Worm (Caenorhabditis elegans): ENCODE results near the gene Y71G10AR.4.

DNA sequence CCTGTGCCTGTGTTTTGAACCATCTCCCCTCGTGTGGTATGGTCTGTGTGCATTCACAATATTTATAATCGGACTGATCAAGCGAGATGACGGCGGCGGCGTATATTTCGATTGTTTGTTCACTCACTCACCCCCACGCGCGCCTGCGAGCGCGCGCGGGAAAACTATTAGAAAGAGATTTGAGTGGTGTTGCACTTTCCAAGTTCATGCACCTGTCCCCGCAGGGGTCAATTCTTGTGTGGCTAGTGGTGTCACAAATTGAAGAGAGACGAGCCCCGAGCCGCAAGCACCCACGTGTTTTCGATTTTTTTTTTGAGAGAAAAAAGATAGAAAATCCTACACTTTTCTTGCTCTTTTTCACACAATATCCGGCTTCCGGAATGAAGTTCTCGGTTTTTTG is 18.4 kb downstream of the Y71G10AR.4 start:
- TF ChIP-seq unc-86 (tag; optimal IDR thresholded peaks at IDR 0.05) = no peak
- no peak for TF ChIP-seq nhr-47 (tag; optimal IDR thresholded peaks at IDR 0.05)
- TF ChIP-seq tbx-2 (tag; optimal IDR thresholded peaks at IDR 0.05) = peak; percentile 38
- no peak for TF ChIP-seq nhr-28 (tag; optimal IDR thresholded peaks at IDR 0.05)
- no peak for TF ChIP-seq dpl-1 (GFP tag; optimal IDR thresholded peaks at IDR 0.05)
- no peak for TF ChIP-seq snpc-4 (tag; optimal IDR thresholded peaks at IDR 0.05)
- TF ChIP-seq ztf-11 (tag; optimal IDR thresholded peaks at IDR 0.05) = no peak
- no peak for TF ChIP-seq lir-3 (tag; optimal IDR thresholded peaks at IDR 0.05; ENCODE audit: poor library complexity)
- TF ChIP-seq xbp-1 (tag; optimal IDR thresholded peaks at IDR 0.05) = no peak
- TF ChIP-seq ama-1 (optimal IDR thresholded peaks at IDR 0.05) = no peak
- peak; percentile 41 for TF ChIP-seq skn-1 (tag; optimal IDR thresholded peaks at IDR 0.05)

Measured in whole organism, L1 larva.